Fruit fly (Drosophila melanogaster) whole organism, prepupa: ENCODE measurements around the gene CG42489.
A peak's percentile ranks its signal among the peaks of the same experiment; 100 is the strongest.

Experiments used
- CG10631 ChIP-seq: fragments of 200-800 bp; sonication (Bioruptor generic); optimal IDR thresholded peaks from 2 replicates; lab custom pipeline; 2016; ENCODE audit warnings: missing biosample characterization, missing genetic modification characterization
- CG11762 ChIP-seq: fragments of 200-800 bp; sonication (Bioruptor generic); optimal IDR thresholded peaks from 3 replicates; lab custom pipeline; 2016; ENCODE audit warnings: missing biosample characterization, missing genetic modification characterization; ENCODE audit not compliant: insufficient read depth
- CG11902 ChIP-seq: fragments of 200-800 bp; sonication (Bioruptor generic); optimal IDR thresholded peaks from 3 replicates; lab custom pipeline; 2016; ENCODE audit warnings: missing biosample characterization, missing genetic modification characterization
- CG15336 ChIP-seq: fragments of 200-800 bp; sonication (Bioruptor generic); IDR thresholded peaks from 2 replicates; pipeline ENCODE4 v1.3.6; 2022; ENCODE audit warnings: missing biosample characterization, missing genetic modification characterization
- CG1621 ChIP-seq: fragments of 200-800 bp; sonication (Bioruptor generic); optimal IDR thresholded peaks from 3 replicates; lab custom pipeline; 2018; ENCODE audit warnings: missing biosample characterization, mild to moderate bottlenecking, missing genetic modification characterization
- CG3032 ChIP-seq: fragments of 200-800 bp; optimal IDR thresholded peaks from 2 replicates; lab custom pipeline; 2019; ENCODE audit warnings: missing biosample characterization, mild to moderate bottlenecking, missing genetic modification characterization, moderate library complexity
- CG31627 ChIP-seq: fragments of 200-800 bp; sonication (Bioruptor generic); optimal IDR thresholded peaks from 3 replicates; lab custom pipeline; 2016; ENCODE audit warnings: missing biosample characterization, missing genetic modification characterization
- CG32006 ChIP-seq: fragments of 200-800 bp; sonication (Bioruptor generic); optimal IDR thresholded peaks from 3 replicates; lab custom pipeline; 2017; ENCODE audit warnings: missing biosample characterization, mild to moderate bottlenecking, missing genetic modification characterization
- CG4318 ChIP-seq: fragments of 200-800 bp; sonication (Bioruptor generic); optimal IDR thresholded peaks from 3 replicates; lab custom pipeline; 2017; ENCODE audit warnings: missing biosample characterization, mild to moderate bottlenecking, missing genetic modification characterization
- CG6163 ChIP-seq: fragments of 200-800 bp; sonication (Bioruptor generic); IDR thresholded peaks from 3 replicates; pipeline ENCODE4 v1.3.6; 2022; ENCODE audit warnings: missing biosample characterization, missing genetic modification characterization
- CG6276 ChIP-seq: fragments of 200-800 bp; sonication (Bioruptor generic); optimal IDR thresholded peaks from 2 replicates; lab custom pipeline; 2017; ENCODE audit warnings: missing biosample characterization, mild to moderate bottlenecking, missing genetic modification characterization
- CG6792 ChIP-seq: fragments of 200-800 bp; sonication (Bioruptor generic); optimal IDR thresholded peaks from 3 replicates; lab custom pipeline; 2016; ENCODE audit warnings: missing biosample characterization, missing genetic modification characterization
- CG6808 ChIP-seq: fragments of 200-800 bp; sonication (Bioruptor generic); optimal IDR thresholded peaks from 3 replicates; lab custom pipeline; 2017; ENCODE audit warnings: missing biosample characterization, missing genetic modification characterization, mild to moderate bottlenecking, moderate library complexity, missing genetic modification reagents
- CG6854 ChIP-seq: fragments of 200-800 bp; sonication (Bioruptor generic); optimal IDR thresholded peaks from 2 replicates; lab custom pipeline; 2017; ENCODE audit warnings: missing biosample characterization, mild to moderate bottlenecking, missing genetic modification characterization
- CG7368 ChIP-seq: fragments of 200-800 bp; sonication (Bioruptor generic); optimal IDR thresholded peaks from 3 replicates; lab custom pipeline; 2016; ENCODE audit warnings: missing biosample characterization, missing genetic modification characterization
- CG8119 ChIP-seq: fragments of 200-800 bp; sonication (Bioruptor generic); IDR thresholded peaks from 3 replicates; pipeline ENCODE4 v1.3.6; 2022; ENCODE audit warnings: missing biosample characterization, missing genetic modification characterization
- CG8319 ChIP-seq: fragments of 200-800 bp; sonication (Bioruptor generic); optimal IDR thresholded peaks from 3 replicates; lab custom pipeline; 2016; ENCODE audit warnings: missing biosample characterization, missing genetic modification characterization
- CG8632 ChIP-seq: fragments of 200-800 bp; sonication (Bioruptor generic); optimal IDR thresholded peaks from 3 replicates; lab custom pipeline; 2016; ENCODE audit warnings: missing biosample characterization, missing genetic modification characterization
- CG9139 ChIP-seq: fragments of 200-800 bp; sonication (Bioruptor generic); optimal IDR thresholded peaks from 3 replicates; lab custom pipeline; 2017; ENCODE audit warnings: missing biosample characterization, mild to moderate bottlenecking, missing genetic modification characterization
- Eip75B ChIP-seq: fragments of 200-800 bp; sonication (Bioruptor generic); optimal IDR thresholded peaks from 3 replicates; lab custom pipeline; 2016; ENCODE audit warnings: missing biosample characterization, missing genetic modification characterization
- Eip78C ChIP-seq: fragments of 200-800 bp; sonication (Bioruptor generic); peaks from one replicate; lab custom pipeline; 2016; ENCODE audit warnings: missing biosample characterization, missing genetic modification characterization
- Eip93F ChIP-seq: fragments of 200-800 bp; sonication (Bioruptor generic); optimal IDR thresholded peaks from 2 replicates; lab custom pipeline; 2016; ENCODE audit warnings: missing biosample characterization, mild to moderate bottlenecking, missing genetic modification characterization
- Ets21C ChIP-seq: fragments of 200-800 bp; sonication (Bioruptor generic); optimal IDR thresholded peaks from 3 replicates; lab custom pipeline; 2016; ENCODE audit warnings: missing biosample characterization, missing genetic modification characterization
- Ets96B ChIP-seq: fragments of 200-800 bp; optimal IDR thresholded peaks from 2 replicates; lab custom pipeline; 2019; ENCODE audit warnings: missing biosample characterization, mild to moderate bottlenecking, missing genetic modification characterization, moderate library complexity
- Gug ChIP-seq: fragments of 200-800 bp; sonication (Bioruptor generic); IDR thresholded peaks from 2 replicates; pipeline ENCODE4 v1.3.6; 2022; ENCODE audit warnings: missing biosample characterization, missing genetic modification characterization
- Hr38 ChIP-seq: sonication (Bioruptor generic); optimal IDR thresholded peaks from 2 replicates; lab custom pipeline; 2016; ENCODE audit warnings: missing biosample characterization, missing genetic modification characterization
- Hr39 ChIP-seq: fragments of 200-800 bp; sonication (Bioruptor generic); optimal IDR thresholded peaks from 2 replicates; lab custom pipeline; 2016; ENCODE audit warnings: missing biosample characterization, missing genetic modification characterization
- Hr4 ChIP-seq: fragments of 200-800 bp; sonication (Bioruptor generic); optimal IDR thresholded peaks from 3 replicates; lab custom pipeline; 2016; ENCODE audit warnings: missing biosample characterization, missing genetic modification characterization
- Lpt ChIP-seq: fragments of 200-800 bp; sonication (Bioruptor generic); optimal IDR thresholded peaks from 3 replicates; lab custom pipeline; 2016; ENCODE audit warnings: missing biosample characterization, missing genetic modification characterization
- Met ChIP-seq: fragments of 200-800 bp; sonication (Bioruptor generic); optimal IDR thresholded peaks from 3 replicates; lab custom pipeline; 2016; ENCODE audit warnings: missing biosample characterization, missing genetic modification characterization
- Smox ChIP-seq: fragments of 200-800 bp; sonication (Bioruptor generic); optimal IDR thresholded peaks from 3 replicates; lab custom pipeline; 2016; ENCODE audit warnings: missing biosample characterization, missing genetic modification characterization
- Sox102F ChIP-seq: fragments of 200-800 bp; sonication (Bioruptor generic); optimal IDR thresholded peaks from 2 replicates; lab custom pipeline; 2016; ENCODE audit warnings: missing biosample characterization, mild to moderate bottlenecking, missing genetic modification characterization
- Sox14 ChIP-seq: fragments of 200-800 bp; sonication (Bioruptor generic); optimal IDR thresholded peaks from 3 replicates; lab custom pipeline; 2016; ENCODE audit warnings: missing biosample characterization, missing genetic modification characterization
- Sox15 ChIP-seq: fragments of 200-800 bp; sonication (Bioruptor generic); optimal IDR thresholded peaks from 3 replicates; lab custom pipeline; 2016; ENCODE audit warnings: missing biosample characterization, missing genetic modification characterization
- cyc ChIP-seq: fragments of 200-800 bp; sonication (Bioruptor generic); optimal IDR thresholded peaks from 3 replicates; lab custom pipeline; 2016; ENCODE audit warnings: missing biosample characterization, missing genetic modification characterization
- dac ChIP-seq: fragments of 200-800 bp; sonication (Bioruptor generic); optimal IDR thresholded peaks from 2 replicates; lab custom pipeline; 2017; ENCODE audit warnings: missing biosample characterization, mild to moderate bottlenecking, missing genetic modification characterization
- eg ChIP-seq: fragments of 200-800 bp; sonication (Bioruptor generic); IDR thresholded peaks from 3 replicates; pipeline ENCODE4 v1.3.6; 2022; ENCODE audit warnings: missing biosample characterization, missing genetic modification characterization
- fd59A ChIP-seq: fragments of 200-800 bp; sonication (Bioruptor generic); optimal IDR thresholded peaks from 2 replicates; lab custom pipeline; 2017; ENCODE audit warnings: missing biosample characterization, mild to moderate bottlenecking, missing genetic modification characterization, missing genetic modification reagents
- fkh ChIP-seq: fragments of 200-800 bp; sonication (Bioruptor generic); optimal IDR thresholded peaks from 3 replicates; lab custom pipeline; 2017; ENCODE audit warnings: missing biosample characterization, mild to moderate bottlenecking, missing genetic modification characterization, moderate library complexity
- lz ChIP-seq: fragments of 200-800 bp; sonication (Bioruptor generic); optimal IDR thresholded peaks from 3 replicates; lab custom pipeline; 2016; ENCODE audit warnings: missing biosample characterization, missing genetic modification characterization
- net ChIP-seq: fragments of 200-800 bp; sonication (Bioruptor generic); optimal IDR thresholded peaks from 3 replicates; lab custom pipeline; 2016; ENCODE audit warnings: missing biosample characterization, missing genetic modification characterization
- salr ChIP-seq, 2 experiments: fragments of 200-800 bp; sonication (Bioruptor generic); optimal IDR thresholded peaks; 3 replicates each; lab custom pipeline; 2016 to 2018; ENCODE audit warnings: missing biosample characterization in 2 of 2, missing genetic modification characterization in 2 of 2, mild to moderate bottlenecking in 1 of 2
- spab ChIP-seq: fragments of 200-800 bp; sonication (Bioruptor generic); optimal IDR thresholded peaks from 2 replicates; lab custom pipeline; 2017; ENCODE audit warnings: missing biosample characterization, mild to moderate bottlenecking, missing genetic modification characterization, missing genetic modification reagents
- svp ChIP-seq: fragments of 200-800 bp; sonication (Bioruptor generic); peaks from one replicate; lab custom pipeline; 2016; ENCODE audit warnings: missing biosample characterization, missing genetic modification characterization
- topi ChIP-seq: fragments of 200-800 bp; sonication (Bioruptor generic); optimal IDR thresholded peaks from 3 replicates; lab custom pipeline; 2016; ENCODE audit warnings: missing biosample characterization, missing genetic modification characterization
- vri ChIP-seq: fragments of 200-800 bp; sonication (Bioruptor generic); optimal IDR thresholded peaks from 3 replicates; lab custom pipeline; 2016; ENCODE audit warnings: missing biosample characterization, mild to moderate bottlenecking, missing genetic modification characterization

Gene CG42489

DNA sequence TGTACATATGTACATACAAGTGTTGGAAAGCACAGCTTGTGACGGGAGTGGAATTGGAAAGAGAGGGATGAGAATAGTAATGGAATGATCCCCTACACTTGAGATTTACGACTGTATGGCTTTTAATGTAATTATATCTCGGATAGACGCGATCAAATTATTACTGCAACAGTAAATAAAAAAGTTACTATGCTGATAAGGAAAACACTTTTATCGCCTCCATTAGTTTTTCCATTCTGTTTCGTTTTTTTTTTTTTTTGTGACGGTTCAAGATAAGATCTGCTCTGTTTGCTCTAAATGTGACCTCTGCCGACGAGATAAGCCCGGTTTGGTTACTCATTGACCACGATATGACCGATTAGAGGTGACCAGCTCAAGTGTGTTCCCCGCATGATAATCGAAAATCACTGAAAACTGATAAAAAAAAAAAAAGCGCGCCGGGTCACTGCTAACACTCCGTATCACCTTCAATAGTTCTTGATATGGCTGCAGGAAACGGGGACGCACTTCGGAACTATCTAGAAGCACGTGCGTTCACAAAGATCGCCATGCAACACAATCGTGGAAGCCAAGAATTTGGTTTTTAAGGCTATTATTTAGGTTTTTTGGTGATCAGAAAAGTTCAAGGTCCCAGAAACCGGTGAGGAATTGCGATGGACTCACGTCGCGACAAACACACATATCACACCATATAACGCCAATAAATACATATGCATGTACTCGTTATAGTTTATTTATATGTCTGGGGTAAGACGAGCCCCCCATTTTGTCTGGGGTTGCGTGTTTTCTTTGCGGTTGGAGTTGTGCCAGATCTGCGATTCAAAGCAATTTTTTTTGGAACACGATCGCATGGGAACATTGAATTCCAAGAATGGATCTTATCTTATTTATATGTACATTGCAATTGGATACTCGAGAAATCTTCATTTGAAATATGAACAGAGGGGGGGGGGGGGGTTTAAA lies 16.2 kb upstream of the CG42489 start, which contains the start of gene p (continued):
- TF ChIP-seq CG6792 (GFP tag; lab: Kevin White, UChicago) (peak; percentile 50), Gug (GFP tag; lab: Robert Waterston, UW) (peak; percentile 27; the same call in 1 of the 2 replicates), eg (peak; percentile 66; the same call in 2 of the 3 replicates), Hr39 (GFP tag; lab: Kevin White, UChicago) (peak; percentile 49), CG9139 (GFP tag; lab: Kevin White, UChicago) (no peak), dac (GFP tag; lab: Kevin White, UChicago) (no peak), Lpt (GFP tag; lab: Kevin White, UChicago) (peak; percentile 44), Hr4 (GFP tag; lab: Kevin White, UChicago) (peak; percentile 46), CG6163 (GFP tag; lab: Robert Waterston, UW) (peak; percentile 49; the same call in 2 of the 3 replicates), CG8632 (GFP tag; lab: Kevin White, UChicago) (peak; percentile 23), fkh (GFP tag; lab: Kevin White, UChicago) (peak; percentile 80)
- TF ChIP-seq, all 60 proteins: peak for 46

DNA sequence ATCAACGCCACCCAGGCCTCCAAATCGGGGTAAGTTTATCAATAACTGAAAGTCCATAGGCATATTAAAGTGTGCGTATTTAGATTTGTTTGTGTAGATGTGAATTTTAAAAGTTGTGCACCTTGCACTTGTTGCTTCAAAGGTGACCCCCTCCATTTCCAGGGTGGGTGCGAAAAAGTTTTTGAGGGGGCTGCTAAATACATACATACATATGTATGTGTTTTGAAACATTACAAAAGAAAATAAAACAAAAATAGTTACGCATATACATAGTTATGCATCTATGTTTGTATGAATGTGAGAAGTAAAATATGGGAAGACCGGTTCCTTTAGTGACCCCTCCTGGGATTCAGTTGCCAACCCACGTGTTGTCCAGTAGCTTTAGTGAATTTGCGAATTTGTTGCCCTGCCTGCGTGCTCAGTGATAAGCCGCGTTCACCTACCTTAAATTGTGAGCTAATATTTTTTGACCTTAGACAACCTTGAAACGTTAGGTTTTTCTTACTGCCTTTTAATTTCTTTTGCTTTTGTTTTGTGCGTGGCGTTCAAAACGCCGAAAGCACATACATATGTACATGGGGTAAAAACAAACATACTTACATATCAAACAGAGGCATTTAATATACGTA lies 15.4 kb upstream of the CG42489 start:
- peak; percentile 32; the same call in 2 of the 3 replicates for TF ChIP-seq CG8119 (GFP tag; lab: Robert Waterston, UW)
- TF ChIP-seq Eip93F (GFP tag; lab: Kevin White, UChicago) = no peak
- no peak for TF ChIP-seq dac (GFP tag; lab: Kevin White, UChicago)
- TF ChIP-seq lz (GFP tag; lab: Kevin White, UChicago) = no peak
- TF ChIP-seq vri (GFP tag; lab: Kevin White, UChicago) = no peak
- peak; percentile 13 for TF ChIP-seq Sox14 (GFP tag; lab: Kevin White, UChicago)
- no peak for TF ChIP-seq CG3032 (tag; lab: Kevin White, UChicago)
- peak; percentile 74 for TF ChIP-seq svp
- peak; percentile 17 for TF ChIP-seq Sox15 (GFP tag; lab: Kevin White, UChicago)
- no peak for TF ChIP-seq salr (GFP tag; optimal IDR thresholded peaks at IDR 0.05; lab: Kevin White, UChicago)
- TF ChIP-seq Ets96B (tag; lab: Kevin White, UChicago) = peak; percentile 39
- TF ChIP-seq spab (GFP tag; lab: Kevin White, UChicago) = no peak
- TF ChIP-seq Sox102F (GFP tag; lab: Kevin White, UChicago) = no peak
- TF ChIP-seq CG10631 = peak; percentile 8
- peak; percentile 10 for TF ChIP-seq Hr4 (GFP tag; lab: Kevin White, UChicago)
- no peak for TF ChIP-seq CG8632 (GFP tag; lab: Kevin White, UChicago)
- no peak for TF ChIP-seq cyc (GFP tag; lab: Kevin White, UChicago)
- TF ChIP-seq CG8319 (GFP tag; lab: Kevin White, UChicago) = peak; percentile 40
- no peak for TF ChIP-seq Lpt (GFP tag; lab: Kevin White, UChicago)
- no peak for TF ChIP-seq CG7368 (GFP tag; lab: Kevin White, UChicago)
- peak; percentile 9 for TF ChIP-seq Eip75B (GFP tag; lab: Kevin White, UChicago)
- no peak for TF ChIP-seq CG11762
- no peak for TF ChIP-seq Ets21C (GFP tag; lab: Kevin White, UChicago)
- TF ChIP-seq topi (GFP tag; lab: Kevin White, UChicago) = no peak
- no peak for TF ChIP-seq Met (GFP tag; lab: Kevin White, UChicago)
- no peak for TF ChIP-seq Gug (GFP tag; lab: Robert Waterston, UW)
- TF ChIP-seq CG6808 = no peak
- peak; percentile 4 for TF ChIP-seq Eip78C (GFP tag; lab: Kevin White, UChicago)
- TF ChIP-seq fkh (GFP tag; lab: Kevin White, UChicago) = no peak
- TF ChIP-seq Hr39 (GFP tag; lab: Kevin White, UChicago) = peak; percentile 39
- TF ChIP-seq CG4318 = no peak
- no peak for TF ChIP-seq CG32006 (GFP tag; lab: Kevin White, UChicago)
- TF ChIP-seq fd59A = no peak
- no peak for TF ChIP-seq Hr38 (GFP tag; lab: Kevin White, UChicago)
- TF ChIP-seq net (GFP tag; lab: Kevin White, UChicago) = no peak
- TF ChIP-seq Smox (GFP tag; lab: Kevin White, UChicago) = no peak
- TF ChIP-seq CG6854 (GFP tag; lab: Kevin White, UChicago) = no peak
- peak; percentile 41 for TF ChIP-seq CG15336 (GFP tag; lab: Robert Waterston, UW)
- TF ChIP-seq CG1621 = no peak
- peak; percentile 24 for TF ChIP-seq CG31627 (GFP tag; lab: Kevin White, UChicago)
- TF ChIP-seq CG6792 (GFP tag; lab: Kevin White, UChicago) = no peak
- no peak for TF ChIP-seq CG11902 (GFP tag; lab: Kevin White, UChicago)
- no peak for TF ChIP-seq CG6276 (GFP tag; lab: Kevin White, UChicago)
